Fruit fly (Drosophila melanogaster): Measurements from ENCODE around the gene CG6414.

DNA sequence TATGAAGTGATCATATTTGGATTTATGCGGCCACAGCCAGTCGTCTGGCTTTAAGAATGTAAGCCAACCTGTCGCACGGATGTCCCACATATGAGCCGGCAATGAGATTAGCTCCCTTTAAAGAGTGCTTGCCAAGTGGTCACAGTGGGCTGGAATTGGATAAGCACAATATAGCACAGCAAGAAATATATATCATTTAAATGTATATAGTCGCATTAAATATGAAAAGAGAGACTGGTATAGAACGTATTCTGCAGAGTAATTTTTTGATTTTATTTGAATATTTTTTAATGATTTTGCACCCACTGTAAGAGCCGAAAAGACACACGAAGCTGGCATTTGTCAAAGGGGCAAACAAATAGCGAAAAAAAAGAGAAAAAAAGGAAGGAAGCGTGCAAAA, 49.0 kb upstream of the CG6414 start:
- TF ChIP-seq Rel (GFP tag; optimal IDR thresholded peaks at IDR 0.05) (no peak), Rel (tag; optimal IDR thresholded peaks at IDR 0.05) (no peak), psq (GFP tag; optimal IDR thresholded peaks at IDR 0.05) (no peak)
